Fruit fly (Drosophila melanogaster) whole organism, embryonic: ENCODE data around the gene CG14339.

Source experiments
- Atf6 ChIP-seq: fragments of 200-800 bp; sonication (Bioruptor generic); IDR thresholded peaks from 2 replicates; pipeline ENCODE4 v1.3.6; 2022; ENCODE audit warnings: missing biosample characterization, missing genetic modification characterization
- CG10565 ChIP-seq: fragments of 200-800 bp; sonication (Bioruptor generic); optimal IDR thresholded peaks from 3 replicates; lab custom pipeline; 2016; ENCODE audit warnings: missing biosample characterization, mild to moderate bottlenecking, missing genetic modification characterization
- CG10979 ChIP-seq: fragments of 200-800 bp; sonication (Bioruptor generic); optimal IDR thresholded peaks from 2 replicates; lab custom pipeline; 2018; ENCODE audit warnings: missing biosample characterization, mild to moderate bottlenecking, missing genetic modification characterization, moderate library complexity
- CG12155 ChIP-seq: fragments of 200-800 bp; sonication (Bioruptor generic); optimal IDR thresholded peaks from 3 replicates; lab custom pipeline; 2016; ENCODE audit warnings: missing biosample characterization, missing genetic modification characterization
- CG12219 ChIP-seq: fragments of 200-800 bp; sonication (Bioruptor generic); optimal IDR thresholded peaks from 3 replicates; lab custom pipeline; 2018; ENCODE audit warnings: missing biosample characterization, mild to moderate bottlenecking, missing genetic modification characterization
- CG12942 ChIP-seq: fragments of 200-800 bp; sonication (Bioruptor generic); optimal IDR thresholded peaks from 3 replicates; lab custom pipeline; 2016; ENCODE audit warnings: missing biosample characterization, missing genetic modification characterization
- CG13624 ChIP-seq: fragments of 200-800 bp; sonication (Bioruptor generic); optimal IDR thresholded peaks from 2 replicates; lab custom pipeline; 2016; ENCODE audit warnings: missing biosample characterization, missing genetic modification characterization
- CG15011 ChIP-seq: fragments of 200-800 bp; sonication (Bioruptor generic); optimal IDR thresholded peaks from 3 replicates; lab custom pipeline; 2018; ENCODE audit warnings: missing biosample characterization, mild to moderate bottlenecking, missing genetic modification characterization
- CG15479 ChIP-seq: fragments of 200-800 bp; sonication (Bioruptor generic); optimal IDR thresholded peaks from 3 replicates; lab custom pipeline; 2019; ENCODE audit warnings: missing biosample characterization, mild to moderate bottlenecking, missing genetic modification characterization, moderate library complexity
- CG15514 ChIP-seq: fragments of 200-800 bp; sonication (Bioruptor generic); optimal IDR thresholded peaks from 3 replicates; lab custom pipeline; 2017; ENCODE audit warnings: missing biosample characterization, missing genetic modification characterization, mild to moderate bottlenecking, moderate library complexity, missing genetic modification reagents
- CG1832 ChIP-seq: fragments of 200-800 bp; sonication (Bioruptor generic); optimal IDR thresholded peaks from 2 replicates; lab custom pipeline; 2017; ENCODE audit warnings: missing biosample characterization, mild to moderate bottlenecking, missing genetic modification characterization, inconsistent platforms
- CG2116 ChIP-seq: fragments of 200-800 bp; sonication (Bioruptor generic); optimal IDR thresholded peaks from 3 replicates; lab custom pipeline; 2018; ENCODE audit warnings: missing biosample characterization, mild to moderate bottlenecking, missing genetic modification characterization
- CG2199 ChIP-seq: fragments of 200-800 bp; sonication (Bioruptor generic); IDR thresholded peaks from 3 replicates; pipeline ENCODE4 v1.3.6; 2022; ENCODE audit warnings: missing biosample characterization, missing genetic modification characterization
- CG2678 ChIP-seq: fragments of 200-800 bp; sonication (Bioruptor generic); optimal IDR thresholded peaks from 3 replicates; lab custom pipeline; 2019; ENCODE audit warnings: missing biosample characterization, mild to moderate bottlenecking, missing genetic modification characterization, moderate library complexity
- CG2889 ChIP-seq: fragments of 200-800 bp; sonication (Bioruptor generic); IDR thresholded peaks from 3 replicates; pipeline ENCODE4 v1.3.6; 2022; ENCODE audit warnings: missing biosample characterization, missing genetic modification characterization
- CG32532 ChIP-seq: fragments of 200-800 bp; sonication (Bioruptor generic); IDR thresholded peaks from 2 replicates; pipeline ENCODE4 v1.3.6; 2022; ENCODE audit warnings: missing biosample characterization, missing genetic modification characterization
- CG32767 ChIP-seq: fragments of 200-800 bp; sonication (Bioruptor generic); IDR thresholded peaks from 2 replicates; pipeline ENCODE4 v1.3.6; 2022; ENCODE audit warnings: missing biosample characterization, missing genetic modification characterization
- CG3847 ChIP-seq: fragments of 200-800 bp; sonication (Bioruptor generic); IDR thresholded peaks from 2 replicates; pipeline ENCODE4 v1.3.6; 2022; ENCODE audit warnings: missing biosample characterization, missing genetic modification characterization
- CG6254 ChIP-seq: fragments of 200-800 bp; sonication (Bioruptor generic); optimal IDR thresholded peaks from 3 replicates; lab custom pipeline; 2017; ENCODE audit warnings: mild to moderate bottlenecking, missing biosample characterization, missing genetic modification reagents, missing genetic modification characterization
- CG6689 ChIP-seq: fragments of 200-800 bp; sonication (Bioruptor generic); IDR thresholded peaks from 2 replicates; pipeline ENCODE4 v1.3.6; 2022; ENCODE audit warnings: missing biosample characterization, missing genetic modification characterization
- CG7839 ChIP-seq: fragments of 200-800 bp; sonication (Bioruptor generic); optimal IDR thresholded peaks from 3 replicates; lab custom pipeline; 2018; ENCODE audit warnings: missing biosample characterization, mild to moderate bottlenecking, missing genetic modification characterization, moderate library complexity
- D ChIP-seq, 2 experiments: fragments of 200-800 bp in 1 of 2; fragments of >200 bp in 1 of 2; sonication (Bioruptor generic) in 1 of 2; optimal IDR thresholded peaks; 2 replicates in 1 of 2; 3 replicates in 1 of 2; lab custom pipeline; 2017; ENCODE audit warnings: mild to moderate bottlenecking in 1 of 2, missing biosample characterization in 1 of 2, missing genetic modification characterization in 1 of 2, missing genetic modification reagents in 1 of 2
- Deaf1 ChIP-seq: fragments of 200-800 bp; optimal IDR thresholded peaks from 3 replicates; lab custom pipeline; 2019; ENCODE audit warnings: missing biosample characterization, mild to moderate bottlenecking, missing genetic modification characterization, moderate library complexity
- Dref ChIP-seq: fragments of 200-800 bp; sonication (Bioruptor generic); IDR thresholded peaks from 2 replicates; pipeline ENCODE4 v1.3.6; 2022; ENCODE audit warnings: missing biosample characterization, missing genetic modification characterization
- Drgx ChIP-seq: fragments of 200-800 bp; sonication (Bioruptor generic); IDR thresholded peaks from 2 replicates; pipeline ENCODE4 v1.3.6; 2022; ENCODE audit warnings: missing biosample characterization, missing genetic modification characterization
- Ets65A ChIP-seq: fragments of 200-800 bp; sonication (Bioruptor generic); peaks from one replicate; lab custom pipeline; 2016; ENCODE audit warnings: missing biosample characterization, missing genetic modification characterization
- Fer2 ChIP-seq: fragments of 200-800 bp; sonication (Bioruptor generic); optimal IDR thresholded peaks from 2 replicates; lab custom pipeline; 2018; ENCODE audit warnings: missing biosample characterization, mild to moderate bottlenecking, missing genetic modification characterization, moderate library complexity
- Kr ChIP-seq: fragments of 200-800 bp; sonication (Bioruptor generic); optimal IDR thresholded peaks from 2 replicates; lab custom pipeline; 2017; ENCODE audit warnings: missing biosample characterization, mild to moderate bottlenecking, missing genetic modification characterization
- MBD-R2 ChIP-seq: fragments of 200-800 bp; sonication (Bioruptor generic); IDR thresholded peaks from 2 replicates; pipeline ENCODE4 v1.3.6; 2022; ENCODE audit warnings: missing biosample characterization, missing genetic modification characterization
- Mes4 ChIP-seq: fragments of 200-800 bp; sonication (Bioruptor generic); optimal IDR thresholded peaks from 2 replicates; lab custom pipeline; 2016; ENCODE audit warnings: missing biosample characterization, missing genetic modification characterization
- TFAM ChIP-seq: fragments of 200-800 bp; sonication (Bioruptor generic); optimal IDR thresholded peaks from 2 replicates; lab custom pipeline; 2017; ENCODE audit warnings: missing biosample characterization, missing genetic modification characterization, inconsistent platforms
- cato ChIP-seq: fragments of 200-800 bp; sonication (Bioruptor generic); optimal IDR thresholded peaks from 2 replicates; lab custom pipeline; 2016; ENCODE audit warnings: missing biosample characterization, missing genetic modification characterization, borderline replicate concordance
- corto ChIP-seq: fragments of 200-800 bp; sonication (Bioruptor generic); optimal IDR thresholded peaks from 2 replicates; lab custom pipeline; 2016; ENCODE audit warnings: missing biosample characterization, mild to moderate bottlenecking, missing genetic modification characterization, moderate library complexity
- crp ChIP-seq, 2 experiments: fragments of 200-800 bp; sonication (Bioruptor generic); optimal IDR thresholded peaks; 2 replicates in 1 of 2; 3 replicates in 1 of 2; lab custom pipeline; 2017; ENCODE audit warnings: missing biosample characterization in 2 of 2, missing genetic modification characterization in 2 of 2, mild to moderate bottlenecking in 1 of 2, moderate library complexity in 1 of 2
- dati ChIP-seq: fragments of 200-800 bp; sonication (Bioruptor generic); IDR thresholded peaks from 2 replicates; pipeline ENCODE4 v1.3.6; 2022; ENCODE audit warnings: missing biosample characterization, missing genetic modification characterization
- dimm ChIP-seq: fragments of 200-800 bp; sonication (Bioruptor generic); IDR thresholded peaks from 2 replicates; pipeline ENCODE4 v1.3.6; 2022; ENCODE audit warnings: missing biosample characterization, missing genetic modification characterization
- emc ChIP-seq: fragments of 200-800 bp; sonication (Bioruptor generic); optimal IDR thresholded peaks from 2 replicates; lab custom pipeline; 2016; ENCODE audit warnings: missing biosample characterization, missing genetic modification characterization
- ewg ChIP-seq: fragments of 200-800 bp; sonication (Bioruptor generic); optimal IDR thresholded peaks from 3 replicates; lab custom pipeline; 2017; ENCODE audit warnings: mild to moderate bottlenecking, missing biosample characterization, missing genetic modification reagents, missing genetic modification characterization
- fd64A ChIP-seq: fragments of 200-800 bp; sonication (Bioruptor generic); optimal IDR thresholded peaks from 3 replicates; lab custom pipeline; 2018; ENCODE audit warnings: missing biosample characterization, mild to moderate bottlenecking, missing genetic modification characterization
- gsb-n ChIP-seq: fragments of 200-800 bp; sonication (Bioruptor generic); optimal IDR thresholded peaks from 3 replicates; lab custom pipeline; 2018; ENCODE audit warnings: missing biosample characterization, mild to moderate bottlenecking, missing genetic modification characterization
- h ChIP-seq: fragments of >200 bp; optimal IDR thresholded peaks from 2 replicates; lab custom pipeline; 2017
- kni ChIP-seq: fragments of 200-800 bp; sonication (Bioruptor generic); optimal IDR thresholded peaks from 3 replicates; lab custom pipeline; 2017; ENCODE audit warnings: mild to moderate bottlenecking, missing biosample characterization, missing genetic modification reagents, missing genetic modification characterization
- oc ChIP-seq: fragments of 200-800 bp; sonication (Bioruptor generic); optimal IDR thresholded peaks from 2 replicates; lab custom pipeline; 2018; ENCODE audit warnings: missing biosample characterization, mild to moderate bottlenecking, missing genetic modification characterization, moderate library complexity
- tll ChIP-seq, 2 experiments: fragments of 200-800 bp in 1 of 2; fragments of >200 bp in 1 of 2; sonication (Bioruptor generic) in 1 of 2; optimal IDR thresholded peaks; 2 replicates each; lab custom pipeline; 2017 to 2019; ENCODE audit warnings: missing biosample characterization in 2 of 2, missing genetic modification characterization in 2 of 2, mild to moderate bottlenecking in 1 of 2, moderate library complexity in 1 of 2
- tup ChIP-seq: fragments of 200-800 bp; sonication (Bioruptor generic); optimal IDR thresholded peaks from 2 replicates; lab custom pipeline; 2016; ENCODE audit warnings: missing biosample characterization, mild to moderate bottlenecking, missing genetic modification characterization, moderate library complexity
- twi ChIP-seq: fragments of 200-800 bp; optimal IDR thresholded peaks from 2 replicates; lab custom pipeline; 2019; ENCODE audit warnings: missing biosample characterization, mild to moderate bottlenecking, missing genetic modification characterization, moderate library complexity
- wek ChIP-seq: fragments of 200-800 bp; sonication (Bioruptor generic); optimal IDR thresholded peaks from 3 replicates; lab custom pipeline; 2018; ENCODE audit warnings: missing biosample characterization, mild to moderate bottlenecking, missing genetic modification characterization, moderate library complexity
- zen ChIP-seq: fragments of 200-800 bp; sonication (Bioruptor generic); optimal IDR thresholded peaks from 3 replicates; lab custom pipeline; 2018; ENCODE audit warnings: missing biosample characterization, mild to moderate bottlenecking, missing genetic modification characterization, moderate library complexity

Gene CG14339

DNA sequence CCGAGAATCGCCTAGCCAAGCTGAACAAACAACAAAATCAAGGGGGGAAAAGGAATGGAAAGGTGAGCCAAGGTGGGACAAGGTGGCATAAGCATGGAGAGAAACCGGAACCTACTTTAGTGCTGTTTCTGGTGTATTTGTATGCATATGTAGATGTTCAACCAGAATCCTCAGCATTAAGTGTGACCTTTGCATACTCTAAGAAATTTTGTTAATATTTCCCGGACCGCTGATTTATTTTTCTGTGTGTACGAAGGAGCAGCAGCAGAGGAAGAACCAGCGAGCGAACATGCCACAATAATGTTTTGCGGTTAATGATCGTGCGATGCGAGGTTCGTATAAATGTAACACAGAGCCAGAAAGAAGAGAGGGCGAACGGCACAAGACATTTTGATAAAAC is 43.3 kb upstream of the CG14339 start (continued):
- TF ChIP-seq CG7839 (tag; lab: Kevin White, UChicago), result no peak
- no peak for TF ChIP-seq tup (GFP tag; lab: Kevin White, UChicago)
- TF ChIP-seq corto (GFP tag; lab: Kevin White, UChicago), result peak; percentile 31
- TF ChIP-seq Fer2, result no peak
- peak; percentile 62 for TF ChIP-seq Drgx (GFP tag; lab: Robert Waterston, UW)
- TF ChIP-seq Ets65A (GFP tag; lab: Kevin White, UChicago), result peak; percentile 87
- TF ChIP-seq CG12942 (GFP tag; lab: Kevin White, UChicago), result no peak
- TF ChIP-seq CG12155 (GFP tag; lab: Kevin White, UChicago), result no peak
- TF ChIP-seq CG2678, result no peak
- TF ChIP-seq Mes4 (GFP tag; lab: Kevin White, UChicago), result no peak
- no peak for TF ChIP-seq wek
- TF ChIP-seq CG10565 (GFP tag; lab: Kevin White, UChicago), result no peak

DNA sequence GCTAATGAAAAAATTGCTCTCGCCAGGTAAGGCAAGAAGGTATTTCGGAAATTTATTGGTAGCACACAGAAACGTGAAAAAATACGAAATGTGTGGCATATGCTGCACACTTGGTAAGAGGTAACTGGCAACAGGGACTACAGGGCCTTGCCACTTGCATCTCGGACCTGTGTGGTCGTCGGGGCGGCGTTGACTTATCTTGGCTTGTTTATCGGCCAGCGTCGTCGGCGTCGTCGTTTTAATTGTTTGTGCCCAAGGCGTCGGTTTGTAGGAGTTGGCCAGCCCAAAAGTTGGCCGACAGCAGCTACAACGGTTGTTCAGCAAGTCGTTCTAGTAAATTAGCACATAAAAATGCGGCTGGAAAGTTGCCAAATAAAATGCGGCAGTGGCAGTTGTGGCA is 42.0 kb upstream of the CG14339 start:
- TF ChIP-seq CG15479 (GFP tag; lab: Kevin White, UChicago) (peak; percentile 61), zen (tag; lab: Kevin White, UChicago) (peak; percentile 39), twi (peak; percentile 26), D (optimal IDR thresholded peaks at IDR 0.05; lab: Kevin White, UChicago) (peak; percentile 45), D (GFP tag; optimal IDR thresholded peaks at IDR 0.05; lab: Kevin White, UChicago) (no peak), fd64A (no peak), h (lab: Kevin White, UChicago) (no peak), CG2116 (GFP tag; lab: Kevin White, UChicago) (no peak), tll (GFP tag; optimal IDR thresholded peaks at IDR 0.05; lab: Kevin White, UChicago) (peak in 1 of 2 experiments; percentile 75)

DNA sequence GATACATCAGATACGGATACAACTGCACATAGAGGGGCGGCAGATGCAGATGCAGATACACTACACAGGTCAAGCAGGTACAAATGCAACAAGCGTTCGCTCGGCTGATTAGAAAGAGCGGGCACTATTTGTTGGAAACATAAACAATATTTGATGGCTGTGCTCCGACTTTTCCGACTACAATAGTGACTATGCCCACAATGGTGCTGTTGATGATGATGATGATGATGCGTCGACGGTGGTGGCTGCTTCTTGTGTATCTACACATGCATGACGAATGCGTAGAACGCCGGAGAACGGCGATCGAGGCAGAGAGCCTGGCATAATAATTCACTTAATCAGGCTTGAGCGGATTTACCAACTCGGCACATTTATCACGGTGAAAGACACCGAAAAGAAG is 40.3 kb upstream of the CG14339 start:
- no peak for TF ChIP-seq CG15011 (GFP tag; lab: Kevin White, UChicago)
- no peak for TF ChIP-seq CG13624 (GFP tag; lab: Kevin White, UChicago)
- TF ChIP-seq kni (GFP tag; lab: Kevin White, UChicago), result peak; percentile 22
- no peak for TF ChIP-seq emc (GFP tag; lab: Kevin White, UChicago)
- no peak for TF ChIP-seq CG2889 (GFP tag; lab: Robert Waterston, UW)
- no peak for TF ChIP-seq CG15514
- no peak for TF ChIP-seq CG12219
- TF ChIP-seq CG10979 (tag; lab: Kevin White, UChicago), result no peak
- no peak for TF ChIP-seq h (lab: Kevin White, UChicago)
- no peak for TF ChIP-seq MBD-R2 (GFP tag; lab: Robert Waterston, UW)
- no peak for TF ChIP-seq Kr (GFP tag; lab: Kevin White, UChicago)
- TF ChIP-seq Atf6 (GFP tag; lab: Robert Waterston, UW), result no peak
- no peak for TF ChIP-seq Deaf1
- no peak for TF ChIP-seq crp (GFP tag; optimal IDR thresholded peaks at IDR 0.05; lab: Kevin White, UChicago)
- no peak for TF ChIP-seq CG3847 (GFP tag; lab: Robert Waterston, UW)
- no peak for TF ChIP-seq CG6689 (GFP tag; lab: Robert Waterston, UW)
- TF ChIP-seq cato (GFP tag; lab: Kevin White, UChicago), result no peak
- TF ChIP-seq ewg (GFP tag; lab: Kevin White, UChicago), result no peak
- no peak for TF ChIP-seq TFAM (GFP tag; lab: Kevin White, UChicago)
- TF ChIP-seq CG6254 (GFP tag; lab: Kevin White, UChicago), result no peak
- TF ChIP-seq CG1832 (GFP tag; lab: Kevin White, UChicago), result no peak
- TF ChIP-seq corto (GFP tag; lab: Kevin White, UChicago), result no peak
- peak; percentile 75; the same call in 2 of the 3 replicates for TF ChIP-seq CG2199 (GFP tag; lab: Robert Waterston, UW)
- 0 out of 2 replicates have a peak, but pooled peaks have one; percentile 28 for TF ChIP-seq CG32767 (GFP tag; lab: Robert Waterston, UW)
- TF ChIP-seq Dref (GFP tag; lab: Robert Waterston, UW), result no peak
- TF ChIP-seq dimm (GFP tag; lab: Robert Waterston, UW), result no peak
- peak; percentile 4 for TF ChIP-seq oc
- no peak for TF ChIP-seq dati (GFP tag; lab: Robert Waterston, UW)
- TF ChIP-seq gsb-n (tag; lab: Kevin White, UChicago), result peak; percentile 58
- no peak for TF ChIP-seq CG32532 (GFP tag; lab: Robert Waterston, UW)
- TF ChIP-seq CG15479 (GFP tag; lab: Kevin White, UChicago), result peak; percentile 85
